Worm (Caenorhabditis elegans): ENCODE measurements around the gene F20B6.4.
A peak's percentile ranks its signal among the peaks of the same experiment; 100 is the strongest.

Gene F20B6.4

DNA sequence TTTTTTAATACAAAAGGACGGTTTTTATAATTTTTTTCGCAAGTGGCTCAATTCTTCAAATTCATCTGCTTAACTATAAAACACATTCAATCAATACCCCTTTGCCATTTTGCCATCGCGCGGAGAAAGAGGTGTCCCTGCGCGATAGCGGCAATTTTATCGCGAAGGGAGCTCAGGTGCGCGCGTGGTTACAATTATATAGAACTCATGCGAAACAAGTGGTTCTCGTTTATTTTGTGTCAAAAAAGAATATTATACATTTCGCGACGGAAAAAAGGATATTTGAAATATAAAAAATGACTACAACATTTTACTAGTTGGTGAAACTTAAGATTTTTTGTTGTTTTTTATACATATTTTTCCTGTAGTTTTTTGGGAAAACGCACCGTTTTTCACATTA, 12.8 kb upstream of the F20B6.4 start (continued):
- TF ChIP-seq fos-1 (tag; optimal IDR thresholded peaks at IDR 0.05) = peak; percentile 97
- peak; percentile 94 for TF ChIP-seq pax-3 (tag; optimal IDR thresholded peaks at IDR 0.05)
- TF ChIP-seq pag-3 (tag; optimal IDR thresholded peaks at IDR 0.05; ENCODE audit: borderline replicate concordance, insufficient read depth) = no peak
- TF ChIP-seq mdl-1 (tag; optimal IDR thresholded peaks at IDR 0.05) = peak in 1 of 2 experiments; percentile 95
- peak; percentile 34 for TF ChIP-seq unc-62 (GFP tag; optimal IDR thresholded peaks at IDR 0.05)
- peak; percentile 53 for TF ChIP-seq zag-1 (tag; optimal IDR thresholded peaks at IDR 0.05)
- TF ChIP-seq aly-2 (tag; optimal IDR thresholded peaks at IDR 0.05) = peak; percentile 95
- TF ChIP-seq dpl-1 (GFP tag; optimal IDR thresholded peaks at IDR 0.05) = peak; percentile 56 to 71 (median 61)
- TF ChIP-seq nhr-237 (tag; optimal IDR thresholded peaks at IDR 0.05) = peak; percentile 100
- TF ChIP-seq tlp-1 (tag; optimal IDR thresholded peaks at IDR 0.05) = no peak
- TF ChIP-seq nhr-85 (tag) = peak; percentile 98
- peak; percentile 72 to 91 for TF ChIP-seq lin-35 (GFP tag; optimal IDR thresholded peaks at IDR 0.05)
- TF ChIP-seq grh-1 (GFP tag; IDR thresholded peaks at IDR 0.05) = peak; percentile 97
- TF ChIP-seq efl-3 (GFP tag; optimal IDR thresholded peaks at IDR 0.05) = peak; percentile 95
- TF ChIP-seq ces-1 (GFP tag; optimal IDR thresholded peaks at IDR 0.05) = peak; percentile 96
- TF ChIP-seq aha-1 (tag; optimal IDR thresholded peaks at IDR 0.05) = peak; percentile 94
- TF ChIP-seq mef-2 (tag; optimal IDR thresholded peaks at IDR 0.05) = peak; percentile 88
- peak; percentile 100 for TF ChIP-seq ceh-8 (GFP tag; optimal IDR thresholded peaks at IDR 0.05)
- peak; percentile 99 for TF ChIP-seq ztf-4 (tag; optimal IDR thresholded peaks at IDR 0.05)
- TF ChIP-seq fkh-4 (tag; optimal IDR thresholded peaks at IDR 0.05; ENCODE audit: borderline replicate concordance) = peak; percentile 94
- TF ChIP-seq sptf-1 (tag; optimal IDR thresholded peaks at IDR 0.05) = no peak
- TF ChIP-seq tbx-2 (tag; optimal IDR thresholded peaks at IDR 0.05) = peak; percentile 100
- TF ChIP-seq nhr-20 (tag; optimal IDR thresholded peaks at IDR 0.05) = peak; percentile 99
- peak; percentile 27 for TF ChIP-seq ama-1 (optimal IDR thresholded peaks at IDR 0.05)
- peak; percentile 89 for TF ChIP-seq hlh-4 (tag; optimal IDR thresholded peaks at IDR 0.05)
- peak; percentile 98 for TF ChIP-seq ceh-88 (GFP tag; IDR thresholded peaks at IDR 0.05)
- TF ChIP-seq unc-86 (tag; optimal IDR thresholded peaks at IDR 0.05) = peak; percentile 99
- peak; percentile 99 for TF ChIP-seq nhr-19 (GFP tag; conservative IDR thresholded peaks at IDR 0.05)
- peak; percentile 99 for TF ChIP-seq skn-1 (tag; optimal IDR thresholded peaks at IDR 0.05)
- TF ChIP-seq ztf-11 (tag; optimal IDR thresholded peaks at IDR 0.05) = peak; percentile 78 to 99
- peak; percentile 100 for TF ChIP-seq irx-1 (tag; optimal IDR thresholded peaks at IDR 0.05)
- peak; percentile 100 for TF ChIP-seq dsc-1 (tag; optimal IDR thresholded peaks at IDR 0.05)
- peak; percentile 33 for TF ChIP-seq C34B4.2 (tag; optimal IDR thresholded peaks at IDR 0.05)
- peak; percentile 95 for TF ChIP-seq nhr-76 (tag; optimal IDR thresholded peaks at IDR 0.05)
- peak; percentile 95 for TF ChIP-seq unc-130 (tag; optimal IDR thresholded peaks at IDR 0.05)
- TF ChIP-seq nhr-71 (tag; optimal IDR thresholded peaks at IDR 0.05) = peak; percentile 99

DNA sequence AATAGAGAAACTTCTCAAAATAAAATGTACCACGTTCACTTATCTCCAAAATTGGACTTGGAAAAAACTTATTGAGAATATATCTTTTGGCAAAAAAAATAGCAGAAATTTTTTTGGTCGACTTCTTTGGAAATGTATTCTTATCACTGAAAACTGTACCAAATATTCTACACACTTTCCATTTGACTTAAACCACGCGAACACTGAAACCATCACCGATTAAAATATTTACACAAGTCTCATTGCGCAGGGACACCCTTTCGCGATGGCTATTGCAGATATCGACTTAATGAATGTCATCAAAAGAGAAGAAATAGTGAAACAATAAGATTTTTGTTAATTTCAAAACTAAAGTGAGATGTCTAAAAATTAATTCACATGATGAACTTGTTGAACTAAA, 12.2 kb upstream of the F20B6.4 start:
- TF ChIP-seq efl-1 (optimal IDR thresholded peaks at IDR 0.05) = peak in 1 of 2 experiments; percentile 22
- TF ChIP-seq efl-1 (GFP tag; optimal IDR thresholded peaks at IDR 0.05 in 1 of 2) = peak in 1 of 2 experiments; percentile 42
- peak in 1 of 2 experiments; percentile 75 for TF ChIP-seq lin-35 (GFP tag; optimal IDR thresholded peaks at IDR 0.05)
- TF ChIP-seq F16B12.6 (tag; optimal IDR thresholded peaks at IDR 0.05) = no peak
- TF ChIP-seq sup-37 (GFP tag; optimal IDR thresholded peaks at IDR 0.05) = no peak
- TF ChIP-seq ama-1 (optimal IDR thresholded peaks at IDR 0.05) = no peak
- no peak for TF ChIP-seq unc-98 (GFP tag; IDR thresholded peaks at IDR 0.05)
- no peak for TF ChIP-seq nhr-47 (tag; optimal IDR thresholded peaks at IDR 0.05)
- no peak for TF ChIP-seq ztf-11 (tag; optimal IDR thresholded peaks at IDR 0.05)
- TF ChIP-seq unc-62 (GFP tag; optimal IDR thresholded peaks at IDR 0.05) = no peak
- no peak for TF ChIP-seq mep-1 (tag; optimal IDR thresholded peaks at IDR 0.05)
- 0 out of 2 replicates have a peak, but pooled peaks have one; percentile 33 for TF ChIP-seq grh-1 (GFP tag; IDR thresholded peaks at IDR 0.05)
- no peak for TF ChIP-seq swsn-7 (tag; optimal IDR thresholded peaks at IDR 0.05)
- no peak for TF ChIP-seq ets-5 (GFP tag; IDR thresholded peaks at IDR 0.05)
- TF ChIP-seq aly-2 (tag; optimal IDR thresholded peaks at IDR 0.05) = no peak
- no peak for TF ChIP-seq mab-9 (GFP tag; IDR thresholded peaks at IDR 0.05)
- no peak for TF ChIP-seq mef-2 (tag; optimal IDR thresholded peaks at IDR 0.05)
- TF ChIP-seq ceh-82 (tag; optimal IDR thresholded peaks at IDR 0.05) = peak in 2 of 3 experiments; percentile 23 to 60
- TF ChIP-seq hpl-2 (GFP tag; optimal IDR thresholded peaks at IDR 0.05) = no peak
- no peak for TF ChIP-seq snpc-4 (tag; optimal IDR thresholded peaks at IDR 0.05)
- TF ChIP-seq lin-14 (GFP tag; optimal IDR thresholded peaks at IDR 0.05) = no peak
- no peak for TF ChIP-seq alr-1 (tag; optimal IDR thresholded peaks at IDR 0.05; ENCODE audit: borderline replicate concordance)
- no peak for TF ChIP-seq C04F5.9 (tag; optimal IDR thresholded peaks at IDR 0.05)
- TF ChIP-seq mdl-1 (tag; optimal IDR thresholded peaks at IDR 0.05) = peak in 1 of 2 experiments; percentile 38
- no peak for TF ChIP-seq nhr-84 (tag; optimal IDR thresholded peaks at IDR 0.05)
- peak in 1 of 3 experiments; percentile 1 for TF ChIP-seq dpl-1 (GFP tag; optimal IDR thresholded peaks at IDR 0.05)
- no peak for TF ChIP-seq unc-130 (tag; optimal IDR thresholded peaks at IDR 0.05)
- no peak for TF ChIP-seq fos-1 (tag; optimal IDR thresholded peaks at IDR 0.05)
